Worm (Caenorhabditis elegans) whole organism, L2 larva: ENCODE results near the gene F46E10.18.
A peak's percentile ranks its signal among the peaks of the same experiment; 100 is the strongest.

Experiments used
- alr-1 ChIP-seq: fragments of 150-350 bp; optimal IDR thresholded peaks from 2 replicates; lab custom pipeline; 2014; ENCODE audit warnings: missing biosample characterization, missing genetic modification characterization
- aly-2 ChIP-seq: fragments of 150-350 bp; optimal IDR thresholded peaks from 2 replicates; lab custom pipeline; 2014; ENCODE audit warnings: missing biosample characterization, missing genetic modification characterization
- crh-2 ChIP-seq: sonication (generic microtip); optimal IDR thresholded peaks from 2 replicates; lab custom pipeline; 2017; ENCODE audit warnings: missing biosample characterization, missing genetic modification characterization
- fos-1 ChIP-seq: fragments of 150-350 bp; optimal IDR thresholded peaks from 2 replicates; lab custom pipeline; 2014; ENCODE audit warnings: missing biosample characterization, missing genetic modification characterization
- sma-9 ChIP-seq, 2 experiments: fragments of 150-350 bp in 1 of 2; sonication (generic microtip) in 1 of 2; optimal IDR thresholded peaks; 2 replicates each; lab custom pipeline; 2014 to 2016; ENCODE audit warnings: missing genetic modification characterization in 2 of 2, mild to moderate bottlenecking in 1 of 2, missing biosample characterization in 1 of 2, missing compliant biosample characterization in 1 of 2, missing genetic modification reagents in 1 of 2, moderate library complexity in 1 of 2
- snpc-4 ChIP-seq: fragments of 150-350 bp; optimal IDR thresholded peaks from 2 replicates; lab custom pipeline; 2014; ENCODE audit warnings: missing biosample characterization, missing genetic modification characterization
- unc-55 ChIP-seq: fragments of 150-350 bp; sonication (generic microtip); optimal IDR thresholded peaks from 3 replicates; lab custom pipeline; 2014; ENCODE audit warnings: missing biosample characterization, missing genetic modification reagents, missing genetic modification characterization
- zag-1 ChIP-seq: fragments of 150-350 bp; optimal IDR thresholded peaks from 2 replicates; lab custom pipeline; 2014; ENCODE audit warnings: missing biosample characterization, missing genetic modification characterization
- ztf-4 ChIP-seq: fragments of 150-350 bp; optimal IDR thresholded peaks from 2 replicates; lab custom pipeline; 2014; ENCODE audit warnings: missing biosample characterization, missing genetic modification characterization

F46E10.18 gene

DNA sequence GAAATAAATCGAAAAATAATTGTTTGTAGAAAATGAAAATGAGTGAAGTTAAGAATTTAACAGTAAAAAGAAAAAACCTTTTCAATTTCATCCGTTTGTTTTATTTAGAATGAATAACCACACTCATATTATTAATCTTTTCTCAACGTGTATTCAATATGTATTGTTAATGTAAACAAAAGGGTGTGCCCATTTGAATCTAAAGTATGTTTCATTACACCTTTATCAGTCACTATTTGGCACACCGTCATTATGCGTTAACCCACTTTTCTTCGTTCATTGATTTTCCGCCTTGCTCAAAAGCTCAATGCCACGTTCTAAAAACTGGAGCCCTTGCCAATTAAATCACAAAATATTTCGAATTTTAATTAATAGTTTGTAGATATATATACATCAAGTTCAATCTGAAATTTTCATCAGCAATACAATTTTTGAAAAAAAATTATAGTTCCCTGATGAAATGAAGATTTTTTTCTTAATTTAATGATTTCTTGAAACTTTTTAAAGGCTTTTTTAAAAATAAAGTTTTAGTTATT is 45.1 kb downstream of the F46E10.18 start, which contains the start of gene K04A8.1:
Gene K04A8.1, plus strand, starts transcription at position 486 of the 536 bp plus-strand sequence.
- peak; percentile 15 for TF ChIP-seq crh-2 (tag; lab: Kevin White, UChicago)
- TF ChIP-seq zag-1 (tag; lab: Kevin White, UChicago): no peak
- no peak for TF ChIP-seq aly-2 (tag; lab: Kevin White, UChicago)
- no peak for TF ChIP-seq sma-9 (GFP tag; optimal IDR thresholded peaks at IDR 0.05; lab: Kevin White, UChicago)
- TF ChIP-seq sma-9 (tag; optimal IDR thresholded peaks at IDR 0.05; lab: Kevin White, UChicago): no peak
- no peak for TF ChIP-seq unc-55
- no peak for TF ChIP-seq ztf-4 (tag; lab: Kevin White, UChicago)
- TF ChIP-seq alr-1 (tag; lab: Kevin White, UChicago): no peak
- TF ChIP-seq fos-1 (tag; lab: Kevin White, UChicago): peak; percentile 59
- TF ChIP-seq snpc-4 (tag; lab: Kevin White, UChicago): no peak
